Worm (Caenorhabditis elegans): ENCODE results near the gene T05C12.4.

ce11 chrII:8141135-8141534, 39.0 kb downstream of the T05C12.4 start:
- TF ChIP-seq ama-1 (optimal IDR thresholded peaks at IDR 0.05): no peak
- no peak for TF ChIP-seq sea-1 (GFP tag; conservative IDR thresholded peaks at IDR 0.05)

All from whole organism, early embryonic.